Worm (Caenorhabditis elegans) whole organism, late embryonic: ENCODE results near the gene sel-10.

Source experiments
- K02D7.2 ChIP-seq: sonication (generic microtip); optimal IDR thresholded peaks from 2 replicates; lab custom pipeline; 2017; ENCODE audit warnings: mild to moderate bottlenecking, missing genetic modification characterization, missing compliant biosample characterization
- Y22D7AL.16 ChIP-seq: sonication (generic microtip); optimal IDR thresholded peaks from 2 replicates; lab custom pipeline; 2016; ENCODE audit warnings: missing genetic modification characterization, missing compliant biosample characterization
- ahr-1 ChIP-seq: sonication (generic microtip); optimal IDR thresholded peaks from 2 replicates; lab custom pipeline; 2016; ENCODE audit warnings: missing genetic modification characterization, missing compliant biosample characterization
- ama-1 ChIP-seq: fragments of 150-350 bp; optimal IDR thresholded peaks from 2 replicates; lab custom pipeline; 2014
- ceh-18 ChIP-seq: sonication (generic microtip); optimal IDR thresholded peaks from 2 replicates; lab custom pipeline; 2016; ENCODE audit warnings: missing genetic modification characterization, missing compliant biosample characterization
- ceh-34 ChIP-seq: sonication (generic microtip); optimal IDR thresholded peaks from 2 replicates; lab custom pipeline; 2016; ENCODE audit warnings: mild to moderate bottlenecking, missing genetic modification characterization, missing compliant biosample characterization
- ceh-48 ChIP-seq: sonication (generic microtip); optimal IDR thresholded peaks from 2 replicates; lab custom pipeline; 2016; ENCODE audit warnings: missing genetic modification characterization, inconsistent platforms, missing compliant biosample characterization
- ceh-6 ChIP-seq: fragments of 200-800 bp; sonication (Bioruptor generic); optimal IDR thresholded peaks from 2 replicates; lab custom pipeline; 2018; ENCODE audit warnings: mild to moderate bottlenecking, missing genetic modification characterization, missing compliant biosample characterization
- ceh-9 ChIP-seq: sonication (generic microtip); optimal IDR thresholded peaks from 2 replicates; lab custom pipeline; 2016; ENCODE audit warnings: mild to moderate bottlenecking, missing genetic modification characterization, inconsistent platforms, missing compliant biosample characterization
- dmd-4 ChIP-seq: sonication (generic microtip); optimal IDR thresholded peaks from 2 replicates; lab custom pipeline; 2016; ENCODE audit warnings: borderline replicate concordance, missing genetic modification characterization, missing compliant biosample characterization
- dve-1 ChIP-seq: sonication (generic microtip); optimal IDR thresholded peaks from 2 replicates; lab custom pipeline; 2017; ENCODE audit warnings: antibody characterized with exemption, mild to moderate bottlenecking, missing genetic modification characterization, missing compliant biosample characterization
- eyg-1 ChIP-seq: sonication (generic microtip); optimal IDR thresholded peaks from 2 replicates; lab custom pipeline; 2016; ENCODE audit warnings: missing genotype, missing genetic modification characterization, missing compliant biosample characterization
- fax-1 ChIP-seq: sonication (generic microtip); optimal IDR thresholded peaks from 2 replicates; lab custom pipeline; 2016; ENCODE audit warnings: missing genotype, missing genetic modification characterization, missing compliant biosample characterization
- hlh-13 ChIP-seq: fragments of 200-800 bp; sonication (Bioruptor generic); optimal IDR thresholded peaks from 2 replicates; lab custom pipeline; 2018; ENCODE audit warnings: mild to moderate bottlenecking, missing genetic modification characterization, missing compliant biosample characterization
- hlh-30 ChIP-seq: sonication (generic microtip); optimal IDR thresholded peaks from 2 replicates; lab custom pipeline; 2017; ENCODE audit warnings: antibody characterized with exemption, missing genetic modification characterization, missing compliant biosample characterization; ENCODE audit not compliant: insufficient read depth
- lim-6 ChIP-seq: sonication (generic microtip); optimal IDR thresholded peaks from 2 replicates; lab custom pipeline; 2016; ENCODE audit warnings: missing genetic modification characterization, missing compliant biosample characterization
- lin-11 ChIP-seq: fragments of 200-800 bp; sonication (Bioruptor generic); optimal IDR thresholded peaks from 2 replicates; lab custom pipeline; 2018; ENCODE audit warnings: mild to moderate bottlenecking, missing genetic modification characterization, missing compliant biosample characterization
- mec-3 ChIP-seq: sonication (generic microtip); optimal IDR thresholded peaks from 2 replicates; lab custom pipeline; 2016; ENCODE audit warnings: borderline replicate concordance, missing genetic modification characterization, missing compliant biosample characterization
- nhr-11 ChIP-seq: fragments of 150-350 bp; optimal IDR thresholded peaks from 2 replicates; lab custom pipeline; 2014; ENCODE audit warnings: missing biosample characterization, missing genetic modification characterization
- nhr-232 ChIP-seq: sonication (generic microtip); optimal IDR thresholded peaks from 2 replicates; lab custom pipeline; 2016; ENCODE audit warnings: missing genetic modification characterization, missing compliant biosample characterization
- odd-2 ChIP-seq: sonication (generic microtip); optimal IDR thresholded peaks from 2 replicates; lab custom pipeline; 2017; ENCODE audit warnings: antibody characterized with exemption, mild to moderate bottlenecking, missing genetic modification characterization, missing compliant biosample characterization
- pax-1 ChIP-seq: fragments of 150-350 bp; optimal IDR thresholded peaks from 2 replicates; lab custom pipeline; 2014; ENCODE audit warnings: missing biosample characterization, missing genetic modification characterization
- pha-2 ChIP-seq: sonication (generic microtip); optimal IDR thresholded peaks from 2 replicates; lab custom pipeline; 2017; ENCODE audit warnings: mild to moderate bottlenecking, missing genetic modification characterization, missing compliant biosample characterization
- sox-2 ChIP-seq: fragments of 200-800 bp; sonication (Bioruptor generic); IDR thresholded peaks from 2 replicates; pipeline ENCODE4 v1.3.6; 2022; ENCODE audit warnings: missing genetic modification reagents, missing genetic modification characterization, missing compliant biosample characterization
- sox-4 ChIP-seq: sonication (generic microtip); optimal IDR thresholded peaks from 2 replicates; lab custom pipeline; 2017; ENCODE audit warnings: mild to moderate bottlenecking, missing genetic modification characterization, inconsistent platforms, missing compliant biosample characterization
- syd-9 ChIP-seq: sonication (generic microtip); optimal IDR thresholded peaks from 2 replicates; lab custom pipeline; 2016; ENCODE audit warnings: mild to moderate bottlenecking, missing genetic modification characterization, moderate library complexity, missing compliant biosample characterization
- tbx-2 ChIP-seq: sonication (generic microtip); optimal IDR thresholded peaks from 2 replicates; lab custom pipeline; 2016; ENCODE audit warnings: missing genetic modification characterization, missing compliant biosample characterization
- tbx-7 ChIP-seq: sonication (generic microtip); optimal IDR thresholded peaks from 2 replicates; lab custom pipeline; 2016; ENCODE audit warnings: missing genotype, missing genetic modification characterization, missing compliant biosample characterization
- ttx-3 ChIP-seq: sonication (generic microtip); optimal IDR thresholded peaks from 2 replicates; lab custom pipeline; 2016; ENCODE audit warnings: missing genetic modification reagents, missing genetic modification characterization, missing compliant biosample characterization
- unc-55 ChIP-seq: sonication (generic microtip); optimal IDR thresholded peaks from 2 replicates; lab custom pipeline; 2017; ENCODE audit warnings: missing biosample characterization, missing genetic modification reagents, missing genetic modification characterization
- unc-86 ChIP-seq: sonication (generic microtip); optimal IDR thresholded peaks from 2 replicates; lab custom pipeline; 2016; ENCODE audit warnings: missing genetic modification characterization, missing compliant biosample characterization
- zip-5 ChIP-seq: sonication (generic microtip); optimal IDR thresholded peaks from 2 replicates; lab custom pipeline; 2016; ENCODE audit warnings: missing genetic modification characterization, missing compliant biosample characterization

The sel-10 gene

ce11 chrV:13837173-13837572 lies 18.0 kb downstream of the sel-10 start, which contains the start of gene srx-128:
srx-128 (plus strand) TSS chrV:13837473.
- no peak for TF ChIP-seq ahr-1
- no peak for TF ChIP-seq pax-1 (tag; lab: Kevin White, UChicago)
- no peak for TF ChIP-seq ceh-34
- no peak for TF ChIP-seq lin-11 (tag; lab: Kevin White, UChicago)
- TF ChIP-seq zip-5 (tag; lab: Kevin White, UChicago) = no peak
- TF ChIP-seq, all 69 proteins: peak for 0

DNA sequence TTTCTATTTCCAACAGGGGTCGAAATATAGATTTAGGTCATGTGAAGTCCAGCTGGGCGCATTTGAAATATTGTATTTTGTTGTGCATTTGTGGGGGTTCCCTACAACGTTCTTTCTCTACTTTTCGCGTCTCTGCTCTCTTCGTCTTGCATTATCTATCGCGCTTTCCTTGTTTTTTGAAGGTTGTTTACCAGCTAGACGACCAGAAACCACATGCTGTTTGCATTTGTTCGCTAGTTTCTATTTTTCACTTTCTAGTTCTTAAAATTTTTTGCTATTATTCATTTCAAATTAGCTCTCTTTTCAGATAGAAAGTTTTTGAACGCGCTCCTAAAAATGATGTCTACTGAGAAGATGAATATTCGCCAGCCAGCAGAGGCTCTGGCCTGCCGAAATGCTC lies 20.3 kb downstream of the sel-10 start, which contains the start of gene F55B12.10:
Gene F55B12.10, plus strand, starts transcription at position 301 of the 400 bp plus-strand sequence.
- no peak for TF ChIP-seq ceh-48 (tag; lab: Kevin White, UChicago)
- TF ChIP-seq K02D7.2 = no peak
- TF ChIP-seq ttx-3 = no peak
- TF ChIP-seq hlh-13 (GFP tag; lab: Kevin White, UChicago) = no peak
- no peak for TF ChIP-seq pax-1 (tag; lab: Kevin White, UChicago)
- no peak for TF ChIP-seq Y22D7AL.16 (tag; lab: Kevin White, UChicago)
- no peak for TF ChIP-seq eyg-1 (tag; lab: Kevin White, UChicago)
- no peak for TF ChIP-seq ceh-6 (GFP tag; lab: Kevin White, UChicago)
- TF ChIP-seq, all 69 proteins: peak for 0

DNA sequence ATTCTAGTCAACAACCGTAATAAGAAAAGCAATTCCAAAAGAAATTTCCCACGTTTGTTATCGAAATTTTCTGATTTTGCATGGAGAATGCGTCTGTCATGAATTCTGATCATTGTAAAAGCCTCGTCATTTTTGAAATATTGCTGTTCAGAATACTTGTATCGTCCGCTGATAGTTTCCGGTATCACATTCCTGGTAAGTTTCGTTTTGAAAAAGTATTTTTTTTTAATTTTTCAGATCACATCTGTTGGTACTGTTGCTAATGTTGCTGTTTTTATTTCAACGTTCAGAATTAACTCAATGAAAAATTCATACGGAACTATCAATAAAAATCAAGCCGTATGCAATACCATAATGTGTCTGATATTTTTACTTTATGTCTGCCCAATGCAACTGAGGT lies 21.7 kb downstream of the sel-10 start, which contains the start of gene srx-17:
Gene srx-17, plus strand, starts transcription at position 301 of the 400 bp plus-strand sequence.
- TF ChIP-seq tbx-7 (tag; lab: Kevin White, UChicago) (no peak), ceh-48 (tag; lab: Kevin White, UChicago) (no peak), dve-1 (tag; lab: Kevin White, UChicago) (no peak), ceh-6 (GFP tag; lab: Kevin White, UChicago) (no peak), lin-11 (tag; lab: Kevin White, UChicago) (no peak), ceh-9 (tag; lab: Kevin White, UChicago) (no peak), ama-1 (no peak), sox-4 (no peak), ahr-1 (no peak), ceh-18 (tag; lab: Kevin White, UChicago) (no peak), fax-1 (tag; lab: Kevin White, UChicago) (no peak), unc-55 (GFP tag; lab: Kevin White, UChicago) (no peak), unc-86 (tag; lab: Kevin White, UChicago) (no peak), lim-6 (tag; lab: Kevin White, UChicago) (no peak), tbx-2 (no peak)
- TF ChIP-seq, all 69 proteins: peak for 0

ce11 chrV:13843147-13843546 lies 24.0 kb downstream of the sel-10 start, which contains the start of gene srx-130:
srx-130 (plus strand) TSS chrV:13843447.
- no peak for TF ChIP-seq dmd-4 (tag; lab: Kevin White, UChicago)
- no peak for TF ChIP-seq nhr-232
- no peak for TF ChIP-seq mec-3
- TF ChIP-seq syd-9 (tag; lab: Kevin White, UChicago) = no peak
- TF ChIP-seq nhr-11 (tag; lab: Kevin White, UChicago) = no peak
- no peak for TF ChIP-seq sox-2 (GFP tag; lab: Robert Waterston, UW)
- TF ChIP-seq hlh-30 (tag; lab: Kevin White, UChicago) = no peak
- no peak for TF ChIP-seq unc-86 (tag; lab: Kevin White, UChicago)
- no peak for TF ChIP-seq tbx-2
- no peak for TF ChIP-seq pax-1 (tag; lab: Kevin White, UChicago)

DNA sequence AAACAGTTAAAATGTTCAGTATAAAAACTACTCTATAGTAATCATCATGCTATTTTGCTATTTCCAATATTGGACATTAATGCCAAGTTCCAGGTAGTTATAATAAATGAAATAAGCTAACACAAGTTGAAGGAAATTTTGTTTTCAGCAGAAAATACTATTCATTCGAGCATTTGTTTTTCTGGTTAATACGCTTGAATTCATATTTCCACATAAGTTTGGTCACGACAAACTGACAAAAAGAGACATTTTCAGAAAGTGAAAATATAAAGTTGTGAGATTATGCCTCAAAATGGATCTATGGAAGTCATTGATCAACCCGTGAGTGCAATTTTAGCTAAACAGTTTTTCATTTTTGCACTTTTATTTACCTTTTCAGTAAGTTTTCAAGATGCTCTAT lies 26.0 kb downstream of the sel-10 start, which contains the start of gene srx-131:
Gene srx-131, plus strand, starts transcription at position 301 of the 400 bp plus-strand sequence.
- TF ChIP-seq pha-2 (no peak), odd-2 (tag; lab: Kevin White, UChicago) (no peak), hlh-13 (GFP tag; lab: Kevin White, UChicago) (no peak), lin-11 (tag; lab: Kevin White, UChicago) (no peak), tbx-2 (no peak)
